Worm (Caenorhabditis elegans): Measurements from ENCODE around the gene snb-7.
A peak's percentile ranks its signal among the peaks of the same experiment; 100 is the strongest.

The snb-7 gene

ce11 chrIV:12544624-12545023 lies 16.0 kb upstream of the snb-7 start:
- peak; percentile 30 for TF ChIP-seq zip-8 (tag; optimal IDR thresholded peaks at IDR 0.05)
- TF ChIP-seq ztf-11 (tag; optimal IDR thresholded peaks at IDR 0.05) = no peak
- TF ChIP-seq nhr-2 (tag; optimal IDR thresholded peaks at IDR 0.05) = peak; percentile 66
- peak; percentile 39 for TF ChIP-seq ceh-43 (GFP tag; optimal IDR thresholded peaks at IDR 0.05)
- TF ChIP-seq elt-3 (tag; optimal IDR thresholded peaks at IDR 0.05) = no peak

- TF ChIP-seq unc-120 (tag; optimal IDR thresholded peaks at IDR 0.05; ENCODE audit: poor library complexity, severe bottlenecking) = no peak
- TF ChIP-seq ces-1 (GFP tag; optimal IDR thresholded peaks at IDR 0.05) = peak; percentile 57
Measured at ce11 chrIV:12545393-12545792, 15.3 kb upstream of the snb-7 start.

- TF ChIP-seq nhr-2 (tag; optimal IDR thresholded peaks at IDR 0.05) = no peak
- TF ChIP-seq elt-3 (tag; optimal IDR thresholded peaks at IDR 0.05) = no peak
- TF ChIP-seq flh-1 (GFP tag; optimal IDR thresholded peaks at IDR 0.05) = no peak
- no peak for TF ChIP-seq ces-1 (GFP tag; optimal IDR thresholded peaks at IDR 0.05)
- TF ChIP-seq mls-2 (tag; optimal IDR thresholded peaks at IDR 0.05) = peak; percentile 46
- no peak for TF ChIP-seq lin-13 (tag; optimal IDR thresholded peaks at IDR 0.05)
- TF ChIP-seq nhr-28 (tag; optimal IDR thresholded peaks at IDR 0.05) = no peak
- no peak for TF ChIP-seq unc-120 (tag; optimal IDR thresholded peaks at IDR 0.05; ENCODE audit: poor library complexity, severe bottlenecking)
- TF ChIP-seq sptf-1 (tag; optimal IDR thresholded peaks at IDR 0.05) = no peak
- no peak for TF ChIP-seq hlh-1 (tag; optimal IDR thresholded peaks at IDR 0.05)
- peak; percentile 97 for TF ChIP-seq zip-8 (tag; optimal IDR thresholded peaks at IDR 0.05)
- no peak for TF ChIP-seq bed-3 (GFP tag; optimal IDR thresholded peaks at IDR 0.05)
- TF ChIP-seq elt-1 (tag; optimal IDR thresholded peaks at IDR 0.05; ENCODE audit: borderline replicate concordance, insufficient read depth) = no peak
- TF ChIP-seq cnd-1 (tag; optimal IDR thresholded peaks at IDR 0.05) = peak; percentile 58
- peak; percentile 44 for TF ChIP-seq ceh-83 (GFP tag; optimal IDR thresholded peaks at IDR 0.05)
- TF ChIP-seq ceh-43 (GFP tag; optimal IDR thresholded peaks at IDR 0.05) = peak; percentile 47
- TF ChIP-seq lsy-2 (tag; optimal IDR thresholded peaks at IDR 0.05) = no peak
- no peak for TF ChIP-seq ztf-11 (tag; optimal IDR thresholded peaks at IDR 0.05)
- TF ChIP-seq M03D4.4 (tag; optimal IDR thresholded peaks at IDR 0.05) = no peak
Measured at ce11 chrIV:12545902-12546301, 14.8 kb upstream of the snb-7 start.

ce11 chrIV:12547824-12548223 lies 12.8 kb upstream of the snb-7 start, which contains the start of gene ipmk-1:
Gene ipmk-1, plus strand, starts transcription at chrIV:12548124.
- TF ChIP-seq lsy-2 (tag; optimal IDR thresholded peaks at IDR 0.05) (no peak), mab-5 (tag; optimal IDR thresholded peaks at IDR 0.05) (no peak), nhr-2 (tag; optimal IDR thresholded peaks at IDR 0.05) (no peak), ces-1 (GFP tag; optimal IDR thresholded peaks at IDR 0.05) (no peak), M03D4.4 (tag; optimal IDR thresholded peaks at IDR 0.05) (no peak), drap-1 (GFP tag; optimal IDR thresholded peaks at IDR 0.05) (no peak), cnd-1 (tag; optimal IDR thresholded peaks at IDR 0.05) (no peak), zip-8 (tag; optimal IDR thresholded peaks at IDR 0.05) (no peak), elt-1 (tag; optimal IDR thresholded peaks at IDR 0.05; ENCODE audit: borderline replicate concordance, insufficient read depth) (no peak), nhr-237 (tag; optimal IDR thresholded peaks at IDR 0.05) (no peak), lin-13 (tag; optimal IDR thresholded peaks at IDR 0.05) (no peak), blmp-1 (tag; optimal IDR thresholded peaks at IDR 0.05) (no peak)

ce11 chrIV:12549014-12549413 lies 11.7 kb upstream of the snb-7 start:
- peak; percentile 49 for TF ChIP-seq cnd-1 (tag; optimal IDR thresholded peaks at IDR 0.05)
- peak; percentile 43 for TF ChIP-seq lin-32 (GFP tag; optimal IDR thresholded peaks at IDR 0.05)
- no peak for TF ChIP-seq nhr-76 (tag; optimal IDR thresholded peaks at IDR 0.05)
- TF ChIP-seq unc-62 (GFP tag; optimal IDR thresholded peaks at IDR 0.05) = peak; percentile 46
- peak; percentile 87 for TF ChIP-seq nhr-2 (tag; optimal IDR thresholded peaks at IDR 0.05)
- peak; percentile 97 for TF ChIP-seq zip-8 (tag; optimal IDR thresholded peaks at IDR 0.05)

- TF ChIP-seq nhr-2 (tag; optimal IDR thresholded peaks at IDR 0.05) (peak; percentile 92), cnd-1 (tag; optimal IDR thresholded peaks at IDR 0.05) (no peak), nhr-28 (tag; optimal IDR thresholded peaks at IDR 0.05) (no peak), lin-32 (GFP tag; optimal IDR thresholded peaks at IDR 0.05) (peak; percentile 91), zip-8 (tag; optimal IDR thresholded peaks at IDR 0.05) (no peak)
Measured at ce11 chrIV:12551944-12552343, 8.7 kb upstream of the snb-7 start.

ce11 chrIV:12558925-12559450 lies 1.7 kb upstream of the snb-7 start, which contains the start of the genes ZK795.2 and ZK795.3:
Gene ZK795.2, minus strand, starts transcription at chrIV:12558975.
Gene ZK795.3, plus strand, starts transcription at chrIV:12559365.
- TF ChIP-seq zip-8 (tag; optimal IDR thresholded peaks at IDR 0.05) (no peak), mls-2 (tag; optimal IDR thresholded peaks at IDR 0.05) (no peak), nhr-237 (tag; optimal IDR thresholded peaks at IDR 0.05) (peak; percentile 45), lsy-2 (tag; optimal IDR thresholded peaks at IDR 0.05) (peak; percentile 64), ces-1 (GFP tag; optimal IDR thresholded peaks at IDR 0.05) (peak; percentile 53), pha-4 (tag; optimal IDR thresholded peaks at IDR 0.05) (peak; percentile 15), hlh-1 (tag; optimal IDR thresholded peaks at IDR 0.05) (peak; percentile 0)
